Worm (Caenorhabditis elegans) whole organism, midembryonic: ENCODE measurements around the gene drd-1.

Experiments
- cog-1 ChIP-seq: sonication (generic microtip); optimal IDR thresholded peaks from 2 replicates; lab custom pipeline; 2016; ENCODE audit warnings: missing genetic modification characterization, missing compliant biosample characterization
- klf-2 ChIP-seq: fragments of 200-800 bp; sonication (Bioruptor generic); conservative IDR thresholded peaks from 2 replicates; pipeline ENCODE4 v1.3.6; 2022; ENCODE audit warnings: missing genetic modification reagents, missing genetic modification characterization, missing compliant biosample characterization
- ref-1 ChIP-seq: fragments of 200-800 bp; sonication (Bioruptor generic); conservative IDR thresholded peaks from 2 replicates; pipeline ENCODE4 v1.3.6; 2022; ENCODE audit warnings: missing genetic modification reagents, missing genetic modification characterization, missing compliant biosample characterization
- ztf-29 ChIP-seq: fragments of 200-800 bp; sonication (Bioruptor generic); IDR thresholded peaks from 2 replicates; pipeline ENCODE4 v1.3.6; 2022; ENCODE audit warnings: missing genetic modification reagents, missing genetic modification characterization, missing compliant biosample characterization

ce11 chrII:8385561-8385960 lies 2.3 kb upstream of the drd-1 start:
- TF ChIP-seq ref-1 (GFP tag; lab: Robert Waterston, UW) (no peak), ztf-29 (no peak), klf-2 (no peak), cog-1 (tag; lab: Kevin White, UChicago) (no peak)
